Worm (Caenorhabditis elegans) whole organism, L3 larva: ENCODE data around the gene mtm-3.

Experiments
- fos-1 ChIP-seq: fragments of 150-350 bp; optimal IDR thresholded peaks from 2 replicates; lab custom pipeline; 2014; ENCODE audit warnings: missing biosample characterization, missing genetic modification characterization
- nhr-11 ChIP-seq: fragments of 150-350 bp; optimal IDR thresholded peaks from 2 replicates; lab custom pipeline; 2014; ENCODE audit warnings: missing biosample characterization, missing genetic modification characterization
- nhr-28 ChIP-seq: fragments of 150-350 bp; optimal IDR thresholded peaks from 2 replicates; lab custom pipeline; 2014; ENCODE audit warnings: missing biosample characterization, missing genetic modification characterization
- nhr-77 ChIP-seq: fragments of 150-350 bp; optimal IDR thresholded peaks from 2 replicates; lab custom pipeline; 2014; ENCODE audit warnings: missing biosample characterization, missing genetic modification characterization
- sea-2 ChIP-seq: fragments of 150-350 bp; sonication (generic microtip); optimal IDR thresholded peaks from 4 replicates; lab custom pipeline; 2014; ENCODE audit warnings: missing biosample characterization, missing genetic modification reagents, missing genetic modification characterization
- skn-1 ChIP-seq: fragments of 150-350 bp; optimal IDR thresholded peaks from 2 replicates; lab custom pipeline; 2014; ENCODE audit warnings: missing biosample characterization, missing genetic modification characterization
- snpc-4 ChIP-seq: fragments of 150-350 bp; optimal IDR thresholded peaks from 2 replicates; lab custom pipeline; 2014; ENCODE audit warnings: missing biosample characterization, missing genetic modification characterization
- tbx-2 ChIP-seq: sonication (generic microtip); optimal IDR thresholded peaks from 2 replicates; lab custom pipeline; 2016; ENCODE audit warnings: mild to moderate bottlenecking, missing genetic modification characterization, missing compliant biosample characterization

DNA sequence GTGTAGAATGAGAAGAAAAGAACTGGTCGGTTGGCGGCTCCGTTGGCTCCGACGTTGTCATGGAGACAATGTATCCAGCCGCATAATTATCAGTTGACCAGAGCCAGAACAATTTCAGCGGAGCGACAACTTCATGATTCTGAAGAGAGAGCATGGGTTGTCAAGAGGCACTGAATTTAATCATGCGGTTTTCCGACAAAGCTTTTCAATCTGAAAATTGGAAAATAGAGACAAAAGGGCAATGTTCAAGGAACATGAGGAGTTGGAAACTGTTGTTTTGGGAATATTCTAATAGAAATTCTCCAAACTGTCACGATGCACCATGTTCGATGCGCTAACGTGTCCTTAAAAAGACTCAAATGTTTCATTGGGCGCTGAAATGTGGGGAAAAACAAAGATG is 4.2 kb upstream of the mtm-3 start, which contains the start of gene xbx-5:
- TF ChIP-seq tbx-2 (tag; lab: Kevin White, UChicago) (no peak), nhr-77 (no peak), sea-2 (GFP tag; lab: Kevin White, UChicago) (no peak), skn-1 (tag; lab: Kevin White, UChicago) (no peak), fos-1 (tag; lab: Kevin White, UChicago) (no peak), snpc-4 (tag; lab: Kevin White, UChicago) (no peak), nhr-28 (tag; lab: Kevin White, UChicago) (no peak), nhr-11 (no peak)
